Fruit fly (Drosophila melanogaster): ENCODE results near the gene CG34382.

The CG34382 gene

dm6 chr3L:9898355-9898754 is 19.6 kb downstream of the CG34382 start, which contains the start of the genes CG6707 and CG46387 (continued):
- TF ChIP-seq lov (optimal IDR thresholded peaks at IDR 0.05) (no peak), lov (GFP tag; IDR thresholded peaks at IDR 0.05) (no peak), ham (GFP tag; IDR thresholded peaks at IDR 0.05) (no peak), CG8478 (optimal IDR thresholded peaks at IDR 0.05) (no peak), pita (GFP tag; optimal IDR thresholded peaks at IDR 0.05) (no peak), HLH3B (GFP tag; IDR thresholded peaks at IDR 0.05) (no peak), CG6854 (GFP tag; optimal IDR thresholded peaks at IDR 0.05) (no peak), CG15269 (tag; optimal IDR thresholded peaks at IDR 0.05) (no peak), CG14710 (tag; optimal IDR thresholded peaks at IDR 0.05) (peak; percentile 35), CG6254 (GFP tag; optimal IDR thresholded peaks at IDR 0.05) (no peak), Pdp1 (GFP tag; optimal IDR thresholded peaks at IDR 0.05) (peak in 1 of 2 experiments; percentile 16), BtbVII (GFP tag; optimal IDR thresholded peaks at IDR 0.05) (no peak), Med (GFP tag) (peak; percentile 81), oc (tag; optimal IDR thresholded peaks at IDR 0.05) (no peak), Fer3 (tag; optimal IDR thresholded peaks at IDR 0.05) (no peak), CG11560 (tag; IDR thresholded peaks at IDR 0.05) (no peak), Bteb2 (GFP tag; optimal IDR thresholded peaks at IDR 0.05) (no peak), sna (GFP tag; IDR thresholded peaks at IDR 0.05; ENCODE audit: partially characterized antibody) (no peak), onecut (GFP tag; IDR thresholded peaks at IDR 0.05) (no peak; the same call in 1 of the 2 replicates), dmrt99B (tag; optimal IDR thresholded peaks at IDR 0.05) (no peak), CG43689 (GFP tag; IDR thresholded peaks at IDR 0.05) (no peak), trh (GFP tag; optimal IDR thresholded peaks at IDR 0.05) (no peak), CG3995 (GFP tag; optimal IDR thresholded peaks at IDR 0.05) (no peak), CG5953 (GFP tag; IDR thresholded peaks at IDR 0.05) (no peak), CG7556 (GFP tag; optimal IDR thresholded peaks at IDR 0.05) (no peak), seq (GFP tag; IDR thresholded peaks at IDR 0.05) (no peak), Lim3 (GFP tag; IDR thresholded peaks at IDR 0.05) (no peak), Dek (tag; optimal IDR thresholded peaks at IDR 0.05) (no peak), gsb-n (tag; optimal IDR thresholded peaks at IDR 0.05) (no peak), org-1 (GFP tag; optimal IDR thresholded peaks at IDR 0.05) (no peak), CG13296 (GFP tag; optimal IDR thresholded peaks at IDR 0.05) (no peak), hb (GFP tag; IDR thresholded peaks at IDR 0.05; ENCODE audit: partially characterized antibody) (no peak), Mad (GFP tag; optimal IDR thresholded peaks at IDR 0.05) (no peak), CG14667 (GFP tag; IDR thresholded peaks at IDR 0.05) (no peak), CG10321 (GFP tag; IDR thresholded peaks at IDR 0.05) (no peak), Hr39 (optimal IDR thresholded peaks at IDR 0.05) (no peak), CG31224 (GFP tag; IDR thresholded peaks at IDR 0.05) (no peak), CG18476 (GFP tag; optimal IDR thresholded peaks at IDR 0.05) (no peak), pho (GFP tag; optimal IDR thresholded peaks at IDR 0.05) (no peak), sens-2 (GFP tag; IDR thresholded peaks at IDR 0.05) (no peak), Nf-YC (tag; optimal IDR thresholded peaks at IDR 0.05) (no peak), Hr78 (GFP tag; optimal IDR thresholded peaks at IDR 0.05) (no peak), CG34224 (GFP tag; IDR thresholded peaks at IDR 0.05; ENCODE audit: partially characterized antibody) (no peak), Lpt (GFP tag; optimal IDR thresholded peaks at IDR 0.05) (no peak), zfh1 (GFP tag; IDR thresholded peaks at IDR 0.05) (0 out of 3 replicates have a peak, but pooled peaks have one; percentile 36), CG10979 (tag; optimal IDR thresholded peaks at IDR 0.05) (no peak), CG6683 (GFP tag; optimal IDR thresholded peaks at IDR 0.05) (no peak), cato (GFP tag; optimal IDR thresholded peaks at IDR 0.05; ENCODE audit: borderline replicate concordance) (no peak), CG2678 (tag; optimal IDR thresholded peaks at IDR 0.05) (no peak), CG34376 (GFP tag; optimal IDR thresholded peaks at IDR 0.05) (no peak), Bdp1 (GFP tag; optimal IDR thresholded peaks at IDR 0.05) (no peak), Atf3 (GFP tag; optimal IDR thresholded peaks at IDR 0.05) (no peak), D19A (tag; optimal IDR thresholded peaks at IDR 0.05) (no peak)
